Fruit fly (Drosophila melanogaster) Kc167 (cell line): ENCODE results near the gene CG34039.

Source experiments
- Myc ChIP-seq: fragments of >200 bp; optimal IDR thresholded peaks from 2 replicates; lab custom pipeline; 2017; ENCODE audit warnings: missing external identifiers
- Sin3A ChIP-seq: fragments of >200 bp; optimal IDR thresholded peaks from 2 replicates; lab custom pipeline; 2018; ENCODE audit warnings: missing external identifiers
- h ChIP-seq: fragments of >200 bp; optimal IDR thresholded peaks from 3 replicates; lab custom pipeline; 2018; ENCODE audit warnings: missing external identifiers
- insv ChIP-seq: fragments of >200 bp; optimal IDR thresholded peaks from 3 replicates; lab custom pipeline; 2018; ENCODE audit warnings: missing external identifiers
- psq ChIP-seq: fragments of >200 bp; optimal IDR thresholded peaks from 2 replicates; lab custom pipeline; 2017; ENCODE audit warnings: missing external identifiers
- ttk ChIP-seq: sonication (Bioruptor generic); optimal IDR thresholded peaks from 2 replicates; lab custom pipeline; 2017; ENCODE audit warnings: missing external identifiers

The CG34039 gene

DNA sequence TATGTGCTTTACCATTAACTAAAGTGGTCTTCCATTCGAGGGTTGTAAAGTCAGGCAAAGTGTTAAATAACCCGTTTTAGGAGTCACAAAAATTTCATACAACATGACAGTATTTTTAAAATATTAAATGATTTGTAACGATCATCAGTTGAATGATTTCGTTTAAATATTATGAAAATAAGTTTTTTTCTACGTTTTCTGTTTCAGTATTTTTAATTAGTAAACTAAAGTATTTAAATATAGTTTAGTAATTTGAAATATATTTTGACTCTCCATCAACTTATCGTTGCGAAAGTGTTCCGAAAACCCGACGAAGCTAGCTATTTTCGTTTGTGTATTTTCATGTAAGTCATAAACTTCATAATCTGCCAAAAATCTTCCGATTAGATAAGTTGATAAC is 7.3 kb downstream of the CG34039 start, which contains the start of gene CG42758:
Gene CG42758 (plus strand): TSS at position 301 of the 400 bp plus-strand sequence.
- no peak for TF ChIP-seq ttk (lab: Kevin White, UChicago)
- no peak for TF ChIP-seq psq (lab: Kevin White, UChicago)
- TF ChIP-seq Myc, result no peak
- TF ChIP-seq Sin3A (lab: Kevin White, UChicago), result no peak
- TF ChIP-seq h (lab: Kevin White, UChicago), result no peak
- TF ChIP-seq insv (lab: Kevin White, UChicago), result no peak

DNA sequence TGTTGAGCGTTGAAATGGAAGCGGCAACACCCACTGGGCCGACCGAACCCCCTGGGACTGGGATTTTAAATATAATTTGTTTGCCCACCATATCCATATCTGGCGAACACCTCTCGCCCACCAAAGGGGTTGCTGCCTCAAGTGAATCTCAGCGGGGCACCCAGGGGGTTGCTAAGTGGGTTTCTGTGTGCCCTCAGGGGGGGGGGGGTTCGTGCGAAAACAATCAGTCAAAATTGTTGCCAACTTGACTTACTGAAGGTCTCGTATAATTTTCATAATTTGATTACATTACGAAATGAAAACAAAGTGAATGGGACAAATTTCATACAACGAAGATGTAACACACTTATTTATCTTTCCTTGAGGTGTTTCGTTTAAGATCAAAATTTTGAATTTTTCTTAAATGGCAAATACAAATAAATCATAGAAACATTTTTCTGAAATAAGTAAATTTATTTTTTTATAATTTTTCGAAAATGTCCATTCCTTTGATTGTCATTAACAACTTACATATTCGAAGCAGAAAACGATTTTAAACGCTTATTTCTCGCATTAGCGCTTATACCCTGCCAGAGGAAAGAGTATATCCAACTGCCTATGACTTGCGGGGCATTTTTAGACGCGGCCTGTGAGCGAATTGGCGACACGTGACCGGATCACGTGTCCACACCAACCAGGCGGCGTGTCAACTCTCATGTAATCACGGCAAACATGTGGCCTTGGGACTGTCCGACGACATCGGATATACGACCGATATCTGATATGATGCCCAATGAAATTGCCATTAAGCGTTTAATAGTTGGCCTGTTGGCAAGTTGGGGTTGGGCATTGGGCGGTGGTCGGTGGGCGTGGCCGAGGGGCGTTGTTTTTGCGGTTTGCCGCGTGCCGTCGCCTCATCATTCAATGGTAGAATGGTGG is 10.1 kb downstream of the CG34039 start:
- TF ChIP-seq Sin3A (lab: Kevin White, UChicago) (no peak), Myc (no peak), h (lab: Kevin White, UChicago) (no peak), ttk (lab: Kevin White, UChicago) (no peak), psq (lab: Kevin White, UChicago) (no peak), insv (lab: Kevin White, UChicago) (no peak)

DNA sequence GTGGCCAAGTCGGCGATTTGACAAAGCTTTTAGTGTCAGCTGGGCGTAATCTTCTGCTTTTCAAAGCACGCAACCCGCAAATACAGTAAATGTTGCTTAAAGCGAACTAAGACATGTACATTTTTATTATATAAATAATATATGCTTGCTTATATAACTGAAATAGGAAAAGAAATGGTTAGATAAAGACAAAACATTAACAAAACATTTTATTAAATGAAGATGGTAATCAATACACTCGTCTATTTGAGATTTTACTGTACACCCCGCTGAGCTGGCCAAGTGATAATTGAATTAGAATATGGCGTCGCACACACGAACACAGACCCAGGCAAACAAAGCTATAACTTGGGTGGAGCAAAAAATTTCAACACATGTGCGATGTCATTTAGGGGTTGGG is 14.8 kb downstream of the CG34039 start:
- TF ChIP-seq Sin3A (lab: Kevin White, UChicago) (no peak), Myc (no peak), psq (lab: Kevin White, UChicago) (no peak), insv (lab: Kevin White, UChicago) (no peak), h (lab: Kevin White, UChicago) (no peak), ttk (lab: Kevin White, UChicago) (no peak)

- no peak for TF ChIP-seq h (lab: Kevin White, UChicago)
- no peak for TF ChIP-seq Myc
- TF ChIP-seq Sin3A (lab: Kevin White, UChicago), result no peak
- TF ChIP-seq insv (lab: Kevin White, UChicago), result no peak
- no peak for TF ChIP-seq psq (lab: Kevin White, UChicago)
- TF ChIP-seq ttk (lab: Kevin White, UChicago), result no peak
Observed at dm6 chr3L:14575974-14576373, 16.2 kb downstream of the CG34039 start.

dm6 chr3L:14578896-14579295 is 19.1 kb downstream of the CG34039 start:
- no peak for TF ChIP-seq Myc

- no peak for TF ChIP-seq Sin3A (lab: Kevin White, UChicago)
- TF ChIP-seq psq (lab: Kevin White, UChicago), result no peak
- TF ChIP-seq Myc, result no peak
- TF ChIP-seq ttk (lab: Kevin White, UChicago), result no peak
- TF ChIP-seq h (lab: Kevin White, UChicago), result no peak
- TF ChIP-seq insv (lab: Kevin White, UChicago), result no peak
Observed at dm6 chr3L:14580294-14580693, 20.5 kb downstream of the CG34039 start.

DNA sequence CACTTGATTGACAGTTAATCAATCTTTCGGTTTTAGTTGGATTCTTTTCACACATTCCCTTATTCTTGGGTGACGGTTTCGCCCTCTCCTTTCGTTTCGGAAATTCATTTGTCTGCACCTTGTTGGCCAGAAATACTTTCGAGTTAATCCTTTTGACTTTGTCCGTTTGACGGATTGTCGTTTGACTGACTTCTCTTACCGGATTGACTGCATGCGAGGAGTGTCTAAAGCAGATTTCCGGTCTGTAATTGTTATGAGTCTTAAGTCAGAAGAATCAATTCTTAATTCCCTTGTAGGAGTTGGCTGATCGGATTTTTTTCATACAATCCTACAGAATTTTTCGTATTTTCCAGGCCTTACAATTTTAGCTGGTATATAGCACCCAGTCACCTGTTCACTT is 22.9 kb downstream of the CG34039 start:
- no peak for TF ChIP-seq h (lab: Kevin White, UChicago)
- TF ChIP-seq Myc, result no peak
- no peak for TF ChIP-seq ttk (lab: Kevin White, UChicago)
- no peak for TF ChIP-seq psq (lab: Kevin White, UChicago)
- TF ChIP-seq insv (lab: Kevin White, UChicago), result no peak
- TF ChIP-seq Sin3A (lab: Kevin White, UChicago), result no peak

- TF ChIP-seq insv (lab: Kevin White, UChicago), result no peak
- no peak for TF ChIP-seq psq (lab: Kevin White, UChicago)
- no peak for TF ChIP-seq h (lab: Kevin White, UChicago)
- no peak for TF ChIP-seq ttk (lab: Kevin White, UChicago)
- no peak for TF ChIP-seq Sin3A (lab: Kevin White, UChicago)
- no peak for TF ChIP-seq Myc
Observed at dm6 chr3L:14583803-14584202, 24.0 kb downstream of the CG34039 start.

- TF ChIP-seq h (lab: Kevin White, UChicago), result no peak
- TF ChIP-seq insv (lab: Kevin White, UChicago), result no peak
- no peak for TF ChIP-seq psq (lab: Kevin White, UChicago)
- TF ChIP-seq Sin3A (lab: Kevin White, UChicago), result no peak
- no peak for TF ChIP-seq ttk (lab: Kevin White, UChicago)
- TF ChIP-seq Myc, result no peak
Observed at dm6 chr3L:14590964-14591363, 31.2 kb downstream of the CG34039 start.

DNA sequence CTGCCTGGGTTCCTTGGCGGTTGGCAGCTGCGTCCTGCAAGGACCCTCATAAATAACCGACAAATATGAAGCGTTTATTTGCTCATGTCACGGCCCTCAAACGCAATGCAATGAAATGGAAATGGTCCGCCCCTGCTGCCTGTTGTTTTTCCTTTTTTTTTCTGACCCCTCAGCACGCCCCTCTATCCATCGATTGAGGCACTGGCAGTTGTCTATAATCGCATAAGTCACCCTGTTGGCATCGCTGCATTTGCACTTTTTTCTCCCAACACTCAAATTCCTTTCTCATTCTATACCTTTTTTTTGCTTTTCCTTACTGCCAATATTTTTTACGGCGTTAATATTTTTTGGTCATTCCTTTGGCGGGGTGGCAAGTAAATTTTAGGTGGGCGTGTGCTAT is 32.4 kb downstream of the CG34039 start:
- TF ChIP-seq ttk (lab: Kevin White, UChicago) (no peak), h (lab: Kevin White, UChicago) (no peak), Sin3A (lab: Kevin White, UChicago) (no peak), Myc (no peak), psq (lab: Kevin White, UChicago) (no peak), insv (lab: Kevin White, UChicago) (no peak)

DNA sequence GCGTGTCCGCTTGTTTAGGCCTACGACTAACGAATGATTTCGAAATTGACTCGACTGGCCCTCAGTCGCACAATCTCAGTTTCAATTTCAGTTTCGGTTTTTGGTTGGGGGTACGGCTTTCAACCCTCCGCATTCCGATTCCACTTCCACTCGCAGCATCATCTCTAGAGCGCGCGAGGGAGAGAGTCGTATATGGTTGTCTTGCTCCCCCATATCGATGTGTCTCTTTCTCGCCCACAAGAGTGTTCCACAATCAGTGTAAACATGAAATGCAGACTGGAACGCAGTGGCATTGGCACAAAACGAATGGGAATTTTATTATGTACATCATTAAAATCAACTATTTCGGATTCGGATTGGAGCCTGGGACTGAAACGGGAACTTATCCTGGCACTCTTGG is 39.7 kb downstream of the CG34039 start, which contains the start of gene HGTX:
Gene HGTX (minus strand): TSS at position 38 of the 400 bp plus-strand sequence.
- TF ChIP-seq h (lab: Kevin White, UChicago) (no peak), Sin3A (lab: Kevin White, UChicago) (no peak), ttk (lab: Kevin White, UChicago) (no peak), Myc (no peak), insv (lab: Kevin White, UChicago) (no peak), psq (lab: Kevin White, UChicago) (no peak)

DNA sequence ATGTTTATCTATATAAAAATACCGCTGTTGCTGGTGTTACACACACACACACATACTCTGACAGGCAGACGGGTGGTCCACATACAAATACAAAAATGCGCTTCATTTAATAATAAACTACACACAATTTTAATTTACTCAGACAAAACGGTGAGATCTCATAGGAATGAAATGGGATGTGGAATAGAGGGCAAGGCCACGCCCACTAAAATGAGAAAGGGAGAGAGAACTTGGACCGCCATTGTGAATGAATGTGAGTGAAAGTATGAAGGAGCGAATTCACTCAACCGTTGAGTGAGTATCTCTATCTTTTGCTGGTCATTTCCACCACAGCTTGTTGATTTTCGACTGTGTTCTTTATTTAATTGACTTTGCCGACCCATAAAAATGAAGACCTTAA is 40.8 kb downstream of the CG34039 start:
- TF ChIP-seq ttk (lab: Kevin White, UChicago) (no peak), insv (lab: Kevin White, UChicago) (no peak), Myc (no peak), psq (lab: Kevin White, UChicago) (no peak), Sin3A (lab: Kevin White, UChicago) (no peak), h (lab: Kevin White, UChicago) (no peak)
